Worm (Caenorhabditis elegans) whole organism, early embryonic: ENCODE data around the gene rab-39.

Source experiments
- ceh-36 ChIP-seq: sonication (generic microtip); optimal IDR thresholded peaks from 2 replicates; lab custom pipeline; 2016; ENCODE audit warnings: missing genetic modification characterization, inconsistent platforms, missing compliant biosample characterization
- hmbx-1 ChIP-seq: sonication (generic microtip); optimal IDR thresholded peaks from 2 replicates; lab custom pipeline; 2016; ENCODE audit warnings: mild to moderate bottlenecking, missing genetic modification characterization, missing compliant biosample characterization
- pes-1 ChIP-seq: fragments of 200-800 bp; sonication (Bioruptor generic); IDR thresholded peaks from 2 replicates; pipeline ENCODE4 v1.3.6; 2022; ENCODE audit warnings: missing genetic modification reagents, missing genetic modification characterization, missing compliant biosample characterization
- scrt-1 ChIP-seq: fragments of 200-800 bp; sonication (Bioruptor generic); IDR thresholded peaks from 2 replicates; pipeline ENCODE4 v1.3.6; 2022; ENCODE audit warnings: missing genetic modification characterization, missing compliant biosample characterization
- tbx-37 ChIP-seq: fragments of 200-800 bp; sonication (Bioruptor generic); conservative IDR thresholded peaks from 2 replicates; pipeline ENCODE4 v1.3.6; 2022; ENCODE audit warnings: missing genetic modification reagents, missing genetic modification characterization, missing compliant biosample characterization

DNA sequence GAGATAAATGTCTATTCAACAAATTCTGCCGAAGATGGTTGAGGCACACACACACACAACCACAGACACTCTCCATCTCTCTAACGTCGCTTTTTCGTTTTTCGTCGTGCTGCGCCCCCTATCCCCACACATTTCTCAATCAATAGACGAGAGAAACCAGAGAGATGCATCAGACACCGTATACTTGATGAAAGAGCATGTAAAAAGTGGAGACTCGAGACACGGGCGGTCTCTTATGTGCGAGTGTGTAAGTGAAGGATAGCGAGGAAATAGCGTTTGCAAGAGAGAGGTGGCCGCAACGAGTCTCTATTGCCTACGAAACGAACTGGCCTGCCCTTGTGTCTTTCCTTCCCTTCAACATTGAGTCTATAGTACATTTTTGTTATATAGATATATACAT is 39.9 kb downstream of the rab-39 start:
- TF ChIP-seq pes-1 (GFP tag; lab: Robert Waterston, UW) (no peak), hmbx-1 (tag; lab: Kevin White, UChicago) (no peak), tbx-37 (GFP tag; lab: Robert Waterston, UW) (no peak), scrt-1 (GFP tag; lab: Robert Waterston, UW) (no peak), ceh-36 (tag; lab: Kevin White, UChicago) (no peak)
